Worm (Caenorhabditis elegans) whole organism, L4/young adult: ENCODE measurements around the gene srh-48.

Experiments used
- W03F9.2 ChIP-seq: fragments of 150-350 bp; optimal IDR thresholded peaks from 2 replicates; lab custom pipeline; 2014; ENCODE audit warnings: missing biosample characterization, missing genetic modification characterization
- dao-5 ChIP-seq: sonication (generic microtip); optimal IDR thresholded peaks from 2 replicates; lab custom pipeline; 2016; ENCODE audit warnings: missing genotype, missing genetic modification characterization, moderate library complexity, missing compliant biosample characterization
- him-1 ChIP-seq: sonication (generic microtip); optimal IDR thresholded peaks from 2 replicates; lab custom pipeline; 2016; ENCODE audit warnings: missing genotype, missing genetic modification reagents, missing genetic modification characterization, missing compliant biosample characterization

Gene srh-48

ce11 chrII:9379796-9380195, at the start of gene srh-48:
Gene srh-48, plus strand, starts transcription at chrII:9380096.
- no peak for TF ChIP-seq W03F9.2 (tag; lab: Kevin White, UChicago)
- no peak for TF ChIP-seq dao-5 (tag; lab: Kevin White, UChicago)
- no peak for TF ChIP-seq him-1 (tag; lab: Kevin White, UChicago)

- TF ChIP-seq dao-5 (tag; lab: Kevin White, UChicago) (no peak), him-1 (tag; lab: Kevin White, UChicago) (no peak)
Measured at ce11 chrII:9331343-9331742, 48.6 kb upstream of the srh-48 start, which contains the start of gene eif-3.F. Gene eif-3.F, plus strand, starts transcription at chrII:9331643.

ce11 chrII:9333034-9333433, 46.9 kb upstream of the srh-48 start:
- no peak for TF ChIP-seq dao-5 (tag; lab: Kevin White, UChicago)
- TF ChIP-seq him-1 (tag; lab: Kevin White, UChicago), result no peak
- no peak for TF ChIP-seq W03F9.2 (tag; lab: Kevin White, UChicago)

- TF ChIP-seq W03F9.2 (tag; lab: Kevin White, UChicago) (no peak), him-1 (tag; lab: Kevin White, UChicago) (no peak), dao-5 (tag; lab: Kevin White, UChicago) (no peak)
Measured at ce11 chrII:9333714-9334113, 46.2 kb upstream of the srh-48 start, which contains the start of gene scp-1. Gene scp-1, plus strand, starts transcription at chrII:9334014.

- TF ChIP-seq him-1 (tag; lab: Kevin White, UChicago), result no peak
- no peak for TF ChIP-seq W03F9.2 (tag; lab: Kevin White, UChicago)
- TF ChIP-seq dao-5 (tag; lab: Kevin White, UChicago), result no peak
Measured at ce11 chrII:9336651-9337050, 43.2 kb upstream of the srh-48 start.

ce11 chrII:9338859-9339258, 41.0 kb upstream of the srh-48 start, which contains the start of gene ttll-12:
Gene ttll-12, plus strand, starts transcription at chrII:9338997.
- TF ChIP-seq dao-5 (tag; lab: Kevin White, UChicago) (no peak), W03F9.2 (tag; lab: Kevin White, UChicago) (no peak), him-1 (tag; lab: Kevin White, UChicago) (no peak)

- TF ChIP-seq W03F9.2 (tag; lab: Kevin White, UChicago) (no peak), dao-5 (tag; lab: Kevin White, UChicago) (no peak), him-1 (tag; lab: Kevin White, UChicago) (no peak)
Measured at ce11 chrII:9343955-9344354, 35.9 kb upstream of the srh-48 start.

ce11 chrII:9345116-9345515, 34.8 kb upstream of the srh-48 start:
- TF ChIP-seq him-1 (tag; lab: Kevin White, UChicago) (no peak), W03F9.2 (tag; lab: Kevin White, UChicago) (no peak), dao-5 (tag; lab: Kevin White, UChicago) (no peak)

DNA sequence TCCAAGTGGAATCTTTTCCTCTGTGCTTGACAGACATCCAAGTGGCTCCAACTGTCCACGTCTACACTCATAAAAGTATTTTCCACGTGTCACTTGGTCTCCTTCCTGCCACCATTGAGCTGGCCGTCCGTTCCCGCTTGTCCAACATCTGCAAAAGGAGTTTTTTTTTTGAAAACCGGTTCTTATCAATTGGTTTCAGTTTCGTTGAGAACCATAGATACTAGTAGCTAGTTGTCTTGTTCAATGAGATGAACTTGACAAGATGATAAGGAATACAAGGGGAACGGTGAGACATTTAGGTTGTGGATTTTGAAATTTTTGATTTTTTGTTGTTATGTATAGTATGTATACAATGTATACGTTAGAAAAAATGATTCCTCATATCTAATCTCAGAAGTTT, 34.1 kb upstream of the srh-48 start:
- no peak for TF ChIP-seq W03F9.2 (tag; lab: Kevin White, UChicago)
- no peak for TF ChIP-seq him-1 (tag; lab: Kevin White, UChicago)
- no peak for TF ChIP-seq dao-5 (tag; lab: Kevin White, UChicago)

ce11 chrII:9346490-9346889, 33.4 kb upstream of the srh-48 start, which contains the start of gene F42A8.1:
Gene F42A8.1, minus strand, starts transcription at chrII:9346590.
- TF ChIP-seq W03F9.2 (tag; lab: Kevin White, UChicago) (no peak), dao-5 (tag; lab: Kevin White, UChicago) (no peak), him-1 (tag; lab: Kevin White, UChicago) (no peak)

DNA sequence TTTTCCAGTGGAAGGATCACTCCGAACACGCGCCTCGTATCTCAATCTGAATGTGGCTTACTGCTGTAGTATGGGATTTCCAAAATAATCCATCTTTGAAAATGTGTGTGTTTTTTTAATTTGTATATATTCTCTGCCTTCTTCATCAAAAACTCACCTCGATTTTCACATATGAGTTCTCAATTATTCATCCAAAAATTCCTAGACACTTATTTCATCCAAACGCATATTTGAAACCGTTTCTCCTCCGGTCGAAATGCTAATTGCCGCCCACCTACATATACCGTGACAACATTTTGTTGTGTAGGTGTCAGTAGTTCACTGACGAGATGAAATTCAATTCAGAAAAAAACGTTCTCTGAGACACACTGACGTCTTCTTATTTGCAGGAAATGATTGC, 32.5 kb upstream of the srh-48 start:
- TF ChIP-seq W03F9.2 (tag; lab: Kevin White, UChicago) (no peak), dao-5 (tag; lab: Kevin White, UChicago) (no peak), him-1 (tag; lab: Kevin White, UChicago) (no peak)

DNA sequence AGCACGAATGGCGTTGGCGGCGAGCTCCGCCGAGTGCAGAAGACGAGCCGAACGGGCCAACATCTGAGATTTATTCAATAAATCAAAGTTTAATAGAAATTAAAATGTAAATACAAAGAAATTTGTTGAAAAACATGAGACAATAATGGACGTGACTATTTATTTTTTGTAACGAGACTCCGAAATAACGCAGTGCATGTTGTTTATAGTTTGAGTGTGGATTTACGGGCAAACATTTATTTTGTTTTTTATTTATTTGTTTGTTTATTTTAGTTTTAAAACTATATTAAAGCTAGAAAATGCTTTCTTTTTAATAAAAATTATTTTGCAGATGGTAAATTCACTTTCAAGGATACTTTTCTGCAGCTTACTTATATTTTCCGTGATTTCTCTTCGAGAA, 27.2 kb upstream of the srh-48 start, which contains the start of the genes sdhb-1 and cup-15:
sdhb-1 (minus strand) TSS at position 63 of the 400 bp plus-strand sequence.
cup-15 (plus strand) TSS at position 332 of the 400 bp plus-strand sequence.
- TF ChIP-seq dao-5 (tag; lab: Kevin White, UChicago) (no peak), W03F9.2 (tag; lab: Kevin White, UChicago) (no peak), him-1 (tag; lab: Kevin White, UChicago) (no peak)

ce11 chrII:9356723-9357122, 23.2 kb upstream of the srh-48 start:
- TF ChIP-seq him-1 (tag; lab: Kevin White, UChicago), result no peak
- TF ChIP-seq dao-5 (tag; lab: Kevin White, UChicago), result no peak
- TF ChIP-seq W03F9.2 (tag; lab: Kevin White, UChicago), result no peak

ce11 chrII:9358230-9358629, 21.7 kb upstream of the srh-48 start, which contains the start of gene mel-11:
Gene mel-11, plus strand, starts transcription at chrII:9358530.
- no peak for TF ChIP-seq dao-5 (tag; lab: Kevin White, UChicago)
- no peak for TF ChIP-seq him-1 (tag; lab: Kevin White, UChicago)
- no peak for TF ChIP-seq W03F9.2 (tag; lab: Kevin White, UChicago)
